Worm (Caenorhabditis elegans) whole organism, midembryonic: Measurements from ENCODE around the gene cyp-25A1.

Source experiments
- cog-1 ChIP-seq: sonication (generic microtip); optimal IDR thresholded peaks from 2 replicates; lab custom pipeline; 2016; ENCODE audit warnings: missing genetic modification characterization, missing compliant biosample characterization
- flt-1 ChIP-seq: fragments of 200-800 bp; sonication (Bioruptor generic); IDR thresholded peaks from 2 replicates; pipeline ENCODE4 v1.3.6; 2022; ENCODE audit warnings: missing genetic modification characterization, missing compliant biosample characterization
- klf-2 ChIP-seq: fragments of 200-800 bp; sonication (Bioruptor generic); conservative IDR thresholded peaks from 2 replicates; pipeline ENCODE4 v1.3.6; 2022; ENCODE audit warnings: missing genetic modification reagents, missing genetic modification characterization, missing compliant biosample characterization
- med-1 ChIP-seq: sonication (generic microtip); optimal IDR thresholded peaks from 2 replicates; lab custom pipeline; 2017; ENCODE audit warnings: missing genetic modification characterization, mild to moderate bottlenecking, missing compliant biosample characterization, antibody characterized with exemption, missing genetic modification reagents; ENCODE audit not compliant: insufficient read depth
- tab-1 ChIP-seq: fragments of 200-800 bp; sonication (Bioruptor generic); IDR thresholded peaks from 2 replicates; pipeline ENCODE4 v1.3.6; 2022; ENCODE audit warnings: missing genetic modification characterization, missing compliant biosample characterization
- ztf-23 ChIP-seq: fragments of 200-800 bp; sonication (Bioruptor generic); IDR thresholded peaks from 2 replicates; pipeline ENCODE4 v1.3.6; 2022; ENCODE audit warnings: missing genetic modification reagents, missing genetic modification characterization, missing compliant biosample characterization
- ztf-29 ChIP-seq: fragments of 200-800 bp; sonication (Bioruptor generic); IDR thresholded peaks from 2 replicates; pipeline ENCODE4 v1.3.6; 2022; ENCODE audit warnings: missing genetic modification reagents, missing genetic modification characterization, missing compliant biosample characterization

DNA sequence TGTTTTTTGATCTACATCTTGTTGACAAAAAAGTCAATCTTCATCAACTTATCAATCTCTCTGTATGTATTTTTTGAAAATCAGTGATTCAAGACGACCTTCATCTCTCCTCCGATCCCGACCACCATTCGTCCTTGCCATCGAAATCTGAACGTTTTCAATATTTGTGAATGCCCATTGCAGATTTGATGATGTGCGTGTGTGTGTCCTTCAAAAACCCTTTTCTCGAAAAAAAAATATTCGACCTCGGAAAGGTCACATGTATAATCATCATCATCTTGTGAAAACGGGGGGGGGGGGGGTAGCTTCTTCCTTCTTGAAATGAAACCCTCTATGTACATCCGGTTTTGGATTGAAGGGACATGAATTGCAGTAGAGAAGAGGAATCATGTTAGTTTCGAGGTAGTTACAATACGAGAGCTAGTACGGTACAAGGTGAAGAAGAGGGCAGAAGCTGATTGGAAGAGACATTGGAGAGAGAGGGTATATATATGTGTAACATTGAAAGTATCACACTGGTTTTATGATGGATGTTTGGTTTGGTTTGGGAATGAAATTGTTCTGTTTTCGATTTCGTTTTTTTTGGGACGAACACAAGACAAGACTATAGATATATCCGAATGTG, 19.9 kb upstream of the cyp-25A1 start:
- TF ChIP-seq flt-1 (GFP tag; lab: Robert Waterston, UW) (no peak), ztf-23 (GFP tag; lab: Robert Waterston, UW) (no peak), cog-1 (tag; lab: Kevin White, UChicago) (no peak), tab-1 (no peak), ztf-29 (GFP tag; lab: Robert Waterston, UW) (no peak), klf-2 (no peak), med-1 (GFP tag; lab: Kevin White, UChicago) (no peak)
